Fruit fly (Drosophila melanogaster): ENCODE measurements around the gene Mst84Db.

- no peak for TF ChIP-seq psq (GFP tag; optimal IDR thresholded peaks at IDR 0.05)
- TF ChIP-seq N (GFP tag; optimal IDR thresholded peaks at IDR 0.05), result no peak
- TF ChIP-seq Myc (optimal IDR thresholded peaks at IDR 0.05), result no peak
- no peak for TF ChIP-seq CG9705 (GFP tag; optimal IDR thresholded peaks at IDR 0.05)
Measured at dm6 chr3R:7334613-7335012, 30.8 kb downstream of the Mst84Db start.
